Fruit fly (Drosophila melanogaster) S2 (cell line): Measurements from ENCODE around the gene CG13690.

Experiments
- CG8478 ChIP-seq: fragments of >200 bp; optimal IDR thresholded peaks from 2 replicates; lab custom pipeline; 2018
- CTCF ChIP-seq, 2 experiments: fragments of >200 bp; optimal IDR thresholded peaks; 2 replicates each; lab custom pipeline; 2018

DNA sequence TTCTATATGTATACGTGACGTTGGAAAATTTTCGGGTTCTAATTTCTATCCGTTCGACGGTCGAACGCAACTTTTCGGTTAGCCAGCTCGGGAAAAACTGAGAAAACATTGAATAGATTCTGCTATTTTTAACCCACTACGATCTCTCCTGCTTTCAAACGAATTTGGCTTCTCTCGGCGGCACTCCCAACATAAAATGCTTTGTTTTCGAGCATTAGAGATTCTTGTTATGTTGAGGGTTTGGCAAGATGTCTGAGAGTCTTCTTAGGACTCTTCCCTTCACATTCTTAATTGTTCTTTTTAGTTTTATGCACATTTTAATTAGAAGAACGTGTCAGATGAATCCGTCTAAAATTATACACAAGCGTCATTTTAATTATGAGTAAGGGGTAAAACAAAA, 17.4 kb downstream of the CG13690 start, which contains the start of gene CG4213:
- TF ChIP-seq CTCF (optimal IDR thresholded peaks at IDR 0.05; lab: Kevin White, UChicago) (no peak), CG8478 (lab: Kevin White, UChicago) (no peak)
